Worm (Caenorhabditis elegans): Measurements from ENCODE around the gene fbxb-92.

ce11 chrII:3711047-3711446 is 36.3 kb downstream of the fbxb-92 start, which contains the start of gene fbxc-53:
- TF ChIP-seq M03D4.4 (tag; optimal IDR thresholded peaks at IDR 0.05) (no peak), ces-1 (GFP tag; optimal IDR thresholded peaks at IDR 0.05) (no peak), snpc-4 (tag; optimal IDR thresholded peaks at IDR 0.05) (no peak)
